Worm (Caenorhabditis elegans): Measurements from ENCODE around the gene ubc-23.

DNA sequence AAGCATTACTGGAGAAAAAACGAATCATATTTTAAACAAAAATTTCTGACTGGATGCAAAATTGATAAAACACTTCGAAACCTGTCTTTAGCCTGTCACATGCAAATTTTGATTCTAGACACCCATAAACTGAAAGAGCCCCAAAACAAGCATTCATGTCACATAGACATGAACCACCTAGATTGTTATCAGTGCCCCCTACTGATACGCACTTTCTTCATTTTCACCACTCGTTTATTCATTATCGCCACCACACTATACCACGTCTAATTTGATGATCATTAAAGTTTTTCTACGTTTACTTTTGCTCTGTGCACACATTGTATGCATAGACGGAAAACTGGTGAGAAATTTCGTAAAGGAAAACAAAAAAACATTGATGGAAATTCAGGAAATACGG is 32.2 kb upstream of the ubc-23 start, which contains the start of gene cnnm-2:
- TF ChIP-seq ztf-23 (GFP tag; IDR thresholded peaks at IDR 0.05) (no peak), flt-1 (GFP tag; IDR thresholded peaks at IDR 0.05) (no peak), ref-1 (GFP tag; conservative IDR thresholded peaks at IDR 0.05) (no peak), cog-1 (tag; optimal IDR thresholded peaks at IDR 0.05) (no peak), klf-2 (GFP tag; conservative IDR thresholded peaks at IDR 0.05) (no peak), med-1 (GFP tag; optimal IDR thresholded peaks at IDR 0.05; ENCODE audit: insufficient read depth) (no peak), tab-1 (GFP tag; IDR thresholded peaks at IDR 0.05) (no peak)
